Fruit fly (Drosophila melanogaster) whole organism, prepupa: Measurements from ENCODE around the gene Tpc1.

ENCODE experiments used
- CG6276 ChIP-seq: fragments of 200-800 bp; sonication (Bioruptor generic); optimal IDR thresholded peaks from 2 replicates; lab custom pipeline; 2017; ENCODE audit warnings: missing biosample characterization, mild to moderate bottlenecking, missing genetic modification characterization
- CG8119 ChIP-seq: fragments of 200-800 bp; sonication (Bioruptor generic); IDR thresholded peaks from 3 replicates; pipeline ENCODE4 v1.3.6; 2022; ENCODE audit warnings: missing biosample characterization, missing genetic modification characterization
- Eip78C ChIP-seq: fragments of 200-800 bp; sonication (Bioruptor generic); peaks from one replicate; lab custom pipeline; 2016; ENCODE audit warnings: missing biosample characterization, missing genetic modification characterization
- Lpt ChIP-seq: fragments of 200-800 bp; sonication (Bioruptor generic); optimal IDR thresholded peaks from 3 replicates; lab custom pipeline; 2016; ENCODE audit warnings: missing biosample characterization, missing genetic modification characterization
- svp ChIP-seq: fragments of 200-800 bp; sonication (Bioruptor generic); peaks from one replicate; lab custom pipeline; 2016; ENCODE audit warnings: missing biosample characterization, missing genetic modification characterization

dm6 chr3R:10889520-10889887 is 7.5 kb upstream of the Tpc1 start, which contains the start of gene Ak3:
- TF ChIP-seq svp (GFP tag; lab: Kevin White, UChicago) (no peak), Lpt (no peak), Eip78C (no peak), CG6276 (no peak), CG8119 (GFP tag; lab: Robert Waterston, UW) (no peak)
